Worm (Caenorhabditis elegans) whole organism, L1 larva: ENCODE data around the gene R02D3.8.

Source experiments
- C34B4.2 ChIP-seq: sonication (generic microtip); optimal IDR thresholded peaks from 2 replicates; lab custom pipeline; 2017; ENCODE audit warnings: mild to moderate bottlenecking, missing genetic modification characterization, missing compliant biosample characterization
- mdl-1 ChIP-seq, 2 experiments: fragments of 150-350 bp; optimal IDR thresholded peaks; 2 replicates each; lab custom pipeline; 2014 to 2017; ENCODE audit warnings: missing biosample characterization in 2 of 2, missing genetic modification characterization in 2 of 2, inconsistent platforms in 1 of 2
- nhr-11 ChIP-seq: fragments of 150-350 bp; optimal IDR thresholded peaks from 2 replicates; lab custom pipeline; 2014; ENCODE audit warnings: missing biosample characterization, missing genetic modification characterization
- nhr-71 ChIP-seq: sonication (generic microtip); optimal IDR thresholded peaks from 2 replicates; lab custom pipeline; 2016; ENCODE audit warnings: mild to moderate bottlenecking, missing genetic modification characterization, moderate library complexity, missing compliant biosample characterization
- nhr-76 ChIP-seq: sonication (generic microtip); optimal IDR thresholded peaks from 2 replicates; lab custom pipeline; 2017; ENCODE audit warnings: missing biosample characterization, missing genetic modification characterization

DNA sequence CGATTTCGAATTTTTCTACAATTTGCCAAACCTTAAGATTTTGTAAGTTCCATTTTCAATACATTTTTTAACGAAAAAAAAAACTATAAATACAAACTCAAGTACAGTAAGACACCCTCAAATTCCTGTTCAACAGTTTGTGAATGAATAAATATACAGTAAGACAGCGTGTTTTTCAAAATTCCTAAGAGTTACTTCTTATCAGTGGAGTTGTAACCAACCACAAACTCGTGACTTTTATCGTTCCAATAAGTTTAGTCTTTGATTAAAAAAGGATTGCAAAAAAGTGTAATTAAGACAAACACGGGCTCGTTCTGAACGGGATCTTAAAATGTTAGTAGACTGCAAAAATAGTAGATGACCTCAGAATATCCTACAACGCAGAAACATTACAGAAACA lies 18.1 kb upstream of the R02D3.8 start:
- no peak for TF ChIP-seq C34B4.2 (tag; lab: Kevin White, UChicago)
- no peak for TF ChIP-seq nhr-71 (tag; lab: Kevin White, UChicago)
- TF ChIP-seq nhr-76 (tag; lab: Kevin White, UChicago), result no peak
- no peak for TF ChIP-seq nhr-11 (tag; lab: Kevin White, UChicago)
- no peak for TF ChIP-seq mdl-1 (tag; optimal IDR thresholded peaks at IDR 0.05; lab: Kevin White, UChicago)
